Worm (Caenorhabditis elegans): Measurements from ENCODE around the gene Y48B6A.1.

Y48B6A.1 gene

ce11 chrII:14102112-14102511, 52.1 kb downstream of the Y48B6A.1 start:
- TF ChIP-seq ces-1 (GFP tag; optimal IDR thresholded peaks at IDR 0.05) (peak; percentile 13), nhr-2 (tag; optimal IDR thresholded peaks at IDR 0.05) (no peak)

Data from whole organism, mixed stage, embryonic.